Worm (Caenorhabditis elegans) whole organism, L4/young adult: Measurements from ENCODE around the gene npr-7.

ENCODE experiments used
- W03F9.2 ChIP-seq: fragments of 150-350 bp; optimal IDR thresholded peaks from 2 replicates; lab custom pipeline; 2014; ENCODE audit warnings: missing biosample characterization, missing genetic modification characterization
- dao-5 ChIP-seq: sonication (generic microtip); optimal IDR thresholded peaks from 2 replicates; lab custom pipeline; 2016; ENCODE audit warnings: missing genotype, missing genetic modification characterization, moderate library complexity, missing compliant biosample characterization
- him-1 ChIP-seq: sonication (generic microtip); optimal IDR thresholded peaks from 2 replicates; lab custom pipeline; 2016; ENCODE audit warnings: missing genotype, missing genetic modification reagents, missing genetic modification characterization, missing compliant biosample characterization

ce11 chrX:9336227-9336626 lies 17.2 kb upstream of the npr-7 start:
- TF ChIP-seq him-1 (no peak), W03F9.2 (tag; lab: Kevin White, UChicago) (no peak), dao-5 (no peak)
